Fruit fly (Drosophila melanogaster) whole organism, embryonic: ENCODE results near the gene CG14043.

Experiments
- BEAF-32 ChIP-seq: fragments of 200-800 bp; sonication (Bioruptor generic); optimal IDR thresholded peaks from 3 replicates; lab custom pipeline; 2017; ENCODE audit warnings: missing biosample characterization, missing genetic modification characterization, mild to moderate bottlenecking, moderate library complexity, missing genetic modification reagents
- CG10565 ChIP-seq: fragments of 200-800 bp; sonication (Bioruptor generic); optimal IDR thresholded peaks from 3 replicates; lab custom pipeline; 2016; ENCODE audit warnings: missing biosample characterization, mild to moderate bottlenecking, missing genetic modification characterization
- CG11456 ChIP-seq: fragments of 200-800 bp; sonication (Bioruptor generic); IDR thresholded peaks from 3 replicates; pipeline ENCODE4 v1.3.6; 2022; ENCODE audit warnings: missing biosample characterization, missing genetic modification characterization
- CG13287 ChIP-seq: fragments of 200-800 bp; sonication (Bioruptor generic); IDR thresholded peaks from 2 replicates; pipeline ENCODE4 v1.3.6; 2022; ENCODE audit warnings: missing biosample characterization, missing genetic modification characterization; ENCODE audit not compliant: partially characterized antibody
- CG15479 ChIP-seq: fragments of 200-800 bp; sonication (Bioruptor generic); optimal IDR thresholded peaks from 3 replicates; lab custom pipeline; 2019; ENCODE audit warnings: missing biosample characterization, mild to moderate bottlenecking, missing genetic modification characterization, moderate library complexity
- CG17385 ChIP-seq: fragments of 200-800 bp; sonication (Bioruptor generic); optimal IDR thresholded peaks from 3 replicates; lab custom pipeline; 2018; ENCODE audit warnings: missing biosample characterization, mild to moderate bottlenecking, missing genetic modification characterization
- CG18599 ChIP-seq: fragments of 200-800 bp; sonication (Bioruptor generic); optimal IDR thresholded peaks from 3 replicates; lab custom pipeline; 2017; ENCODE audit warnings: missing biosample characterization, missing genetic modification characterization, mild to moderate bottlenecking, moderate library complexity, missing genetic modification reagents
- CG2875 ChIP-seq: fragments of 200-800 bp; sonication (Bioruptor generic); optimal IDR thresholded peaks from 2 replicates; lab custom pipeline; 2017; ENCODE audit warnings: missing biosample characterization, mild to moderate bottlenecking, missing genetic modification characterization, missing genetic modification reagents
- CG32532 ChIP-seq: fragments of 200-800 bp; sonication (Bioruptor generic); IDR thresholded peaks from 2 replicates; pipeline ENCODE4 v1.3.6; 2022; ENCODE audit warnings: missing biosample characterization, missing genetic modification characterization
- CG34422 ChIP-seq: fragments of 200-800 bp; sonication (Bioruptor generic); IDR thresholded peaks from 3 replicates; pipeline ENCODE4 v1.3.6; 2022; ENCODE audit warnings: missing biosample characterization, missing genetic modification characterization
- CG4360 ChIP-seq: fragments of 200-800 bp; sonication (Bioruptor generic); IDR thresholded peaks from 2 replicates; pipeline ENCODE4 v1.3.6; 2022; ENCODE audit warnings: missing biosample characterization, missing genetic modification characterization
- CG4617 ChIP-seq: fragments of 200-800 bp; sonication (Bioruptor generic); optimal IDR thresholded peaks from 3 replicates; lab custom pipeline; 2016; ENCODE audit warnings: missing biosample characterization, missing genetic modification characterization, borderline replicate concordance
- CG5180 ChIP-seq: fragments of 200-800 bp; sonication (Bioruptor generic); optimal IDR thresholded peaks from 3 replicates; lab custom pipeline; 2017; ENCODE audit warnings: missing biosample characterization, missing genetic modification characterization, mild to moderate bottlenecking, moderate library complexity, missing genetic modification reagents
- CG7987 ChIP-seq: fragments of 200-800 bp; sonication (Bioruptor generic); optimal IDR thresholded peaks from 2 replicates; lab custom pipeline; 2018; ENCODE audit warnings: missing biosample characterization, mild to moderate bottlenecking, missing genetic modification characterization, moderate library complexity
- CG8924 ChIP-seq: fragments of 200-800 bp; optimal IDR thresholded peaks from 3 replicates; lab custom pipeline; 2019; ENCODE audit warnings: missing biosample characterization, mild to moderate bottlenecking, missing genetic modification characterization, moderate library complexity
- CG9215 ChIP-seq: fragments of 200-800 bp; sonication (Bioruptor generic); IDR thresholded peaks from 2 replicates; pipeline ENCODE4 v1.3.6; 2022; ENCODE audit warnings: missing biosample characterization, missing genetic modification characterization
- CG9797 ChIP-seq: fragments of 200-800 bp; sonication (Bioruptor generic); optimal IDR thresholded peaks from 3 replicates; lab custom pipeline; 2018; ENCODE audit warnings: missing biosample characterization, mild to moderate bottlenecking, missing genetic modification characterization
- D19A ChIP-seq: fragments of 200-800 bp; optimal IDR thresholded peaks from 3 replicates; lab custom pipeline; 2019; ENCODE audit warnings: missing biosample characterization, mild to moderate bottlenecking, missing genetic modification characterization, moderate library complexity
- Dad ChIP-seq: fragments of 200-800 bp; sonication (Bioruptor generic); optimal IDR thresholded peaks from 3 replicates; lab custom pipeline; 2016; ENCODE audit warnings: missing biosample characterization, missing genetic modification characterization
- Dp ChIP-seq: fragments of 200-800 bp; sonication (Bioruptor generic); optimal IDR thresholded peaks from 2 replicates; lab custom pipeline; 2018; ENCODE audit warnings: missing biosample characterization, mild to moderate bottlenecking, missing genetic modification characterization, moderate library complexity
- E2f2 ChIP-seq: fragments of 200-800 bp; sonication (Bioruptor generic); IDR thresholded peaks from 2 replicates; pipeline ENCODE4 v1.3.6; 2022; ENCODE audit warnings: missing biosample characterization, missing genetic modification characterization
- HmgZ ChIP-seq: fragments of 200-800 bp; sonication (Bioruptor generic); optimal IDR thresholded peaks from 2 replicates; lab custom pipeline; 2018; ENCODE audit warnings: missing biosample characterization, mild to moderate bottlenecking, missing genetic modification characterization
- MBD-R2 ChIP-seq: fragments of 200-800 bp; sonication (Bioruptor generic); IDR thresholded peaks from 2 replicates; pipeline ENCODE4 v1.3.6; 2022; ENCODE audit warnings: missing biosample characterization, missing genetic modification characterization
- MESR4 ChIP-seq: fragments of 200-800 bp; sonication (Bioruptor generic); optimal IDR thresholded peaks from 2 replicates; lab custom pipeline; 2018; ENCODE audit warnings: missing biosample characterization, mild to moderate bottlenecking, missing genetic modification characterization, moderate library complexity
- Max ChIP-seq: fragments of 200-800 bp; sonication (Bioruptor generic); optimal IDR thresholded peaks from 2 replicates; lab custom pipeline; 2016; ENCODE audit warnings: missing biosample characterization, mild to moderate bottlenecking, missing genetic modification characterization
- Med ChIP-seq: fragments of 200-800 bp; sonication (Bioruptor generic); peaks from one replicate; lab custom pipeline; 2016; ENCODE audit warnings: missing biosample characterization, missing genetic modification characterization, mild to moderate bottlenecking, inconsistent platforms, moderate library complexity
- Myb ChIP-seq: fragments of 200-800 bp; sonication (Bioruptor generic); optimal IDR thresholded peaks from 2 replicates; lab custom pipeline; 2016; ENCODE audit warnings: missing biosample characterization, missing genetic modification characterization
- YL-1 ChIP-seq: fragments of 200-800 bp; sonication (Bioruptor generic); optimal IDR thresholded peaks from 3 replicates; lab custom pipeline; 2017; ENCODE audit warnings: missing biosample characterization, mild to moderate bottlenecking, missing genetic modification characterization
- bab2 ChIP-seq: fragments of 200-800 bp; sonication (Bioruptor generic); optimal IDR thresholded peaks from 2 replicates; lab custom pipeline; 2016; ENCODE audit warnings: missing biosample characterization, missing genetic modification characterization
- bigmax ChIP-seq: fragments of 200-800 bp; sonication (Bioruptor generic); optimal IDR thresholded peaks from 2 replicates; lab custom pipeline; 2018; ENCODE audit warnings: missing biosample characterization, mild to moderate bottlenecking, missing genetic modification characterization
- cato ChIP-seq: fragments of 200-800 bp; sonication (Bioruptor generic); optimal IDR thresholded peaks from 2 replicates; lab custom pipeline; 2016; ENCODE audit warnings: missing biosample characterization, missing genetic modification characterization, borderline replicate concordance
- crol ChIP-seq: fragments of 200-800 bp; sonication (Bioruptor generic); IDR thresholded peaks from 2 replicates; pipeline ENCODE4 v1.3.6; 2022; ENCODE audit warnings: missing biosample characterization, missing genetic modification characterization
- crp ChIP-seq, 2 experiments: fragments of 200-800 bp; sonication (Bioruptor generic); optimal IDR thresholded peaks; 2 replicates in 1 of 2; 3 replicates in 1 of 2; lab custom pipeline; 2017; ENCODE audit warnings: missing biosample characterization in 2 of 2, missing genetic modification characterization in 2 of 2, mild to moderate bottlenecking in 1 of 2, moderate library complexity in 1 of 2
- dm ChIP-seq: fragments of 200-800 bp; sonication (Bioruptor generic); optimal IDR thresholded peaks from 3 replicates; lab custom pipeline; 2016; ENCODE audit warnings: missing biosample characterization, missing genetic modification characterization
- gfzf ChIP-seq: fragments of 200-800 bp; sonication (Bioruptor generic); optimal IDR thresholded peaks from 2 replicates; lab custom pipeline; 2016; ENCODE audit warnings: missing biosample characterization, mild to moderate bottlenecking, missing genetic modification characterization, moderate library complexity
- grn ChIP-seq: fragments of 200-800 bp; sonication (Bioruptor generic); optimal IDR thresholded peaks from 3 replicates; lab custom pipeline; 2017; ENCODE audit warnings: missing biosample characterization, missing genetic modification characterization
- inv ChIP-seq: fragments of 200-800 bp; sonication (Bioruptor generic); IDR thresholded peaks from 2 replicates; pipeline ENCODE4 v1.3.6; 2022; ENCODE audit warnings: missing biosample characterization, missing genetic modification characterization; ENCODE audit not compliant: partially characterized antibody
- jing ChIP-seq: fragments of 200-800 bp; sonication (Bioruptor generic); optimal IDR thresholded peaks from 2 replicates; lab custom pipeline; 2018; ENCODE audit warnings: missing biosample characterization, mild to moderate bottlenecking, missing genetic modification characterization
- kay ChIP-seq: fragments of 200-800 bp; sonication (Bioruptor generic); optimal IDR thresholded peaks from 2 replicates; lab custom pipeline; 2016; ENCODE audit warnings: missing biosample characterization, missing genetic modification characterization
- odd ChIP-seq: fragments of 200-800 bp; sonication (Bioruptor generic); optimal IDR thresholded peaks from 2 replicates; lab custom pipeline; 2017; ENCODE audit warnings: missing biosample characterization, mild to moderate bottlenecking, missing genetic modification characterization
- phol ChIP-seq: fragments of 200-800 bp; sonication (Bioruptor generic); optimal IDR thresholded peaks from 3 replicates; lab custom pipeline; 2018; ENCODE audit warnings: missing biosample characterization, mild to moderate bottlenecking, missing genetic modification characterization, moderate library complexity
- pzg ChIP-seq: fragments of 200-800 bp; sonication (Bioruptor generic); optimal IDR thresholded peaks from 3 replicates; lab custom pipeline; 2018; ENCODE audit warnings: missing biosample characterization, mild to moderate bottlenecking, missing genetic modification characterization, moderate library complexity
- stwl ChIP-seq: fragments of 200-800 bp; sonication (Bioruptor generic); optimal IDR thresholded peaks from 3 replicates; lab custom pipeline; 2018; ENCODE audit warnings: missing biosample characterization, mild to moderate bottlenecking, missing genetic modification characterization, moderate library complexity
- trem ChIP-seq: fragments of 200-800 bp; optimal IDR thresholded peaks from 3 replicates; lab custom pipeline; 2019; ENCODE audit warnings: missing biosample characterization, mild to moderate bottlenecking, missing genetic modification characterization, moderate library complexity
- usp ChIP-seq: fragments of >200 bp; optimal IDR thresholded peaks from 2 replicates; lab custom pipeline; 2017; ENCODE audit warnings: missing biosample characterization, missing genetic modification characterization
- yki ChIP-seq: fragments of >200 bp; optimal IDR thresholded peaks from 3 replicates; lab custom pipeline; 2018
- z ChIP-seq: fragments of 200-800 bp; sonication (Bioruptor generic); IDR thresholded peaks from 3 replicates; pipeline ENCODE4 v1.3.6; 2022; ENCODE audit warnings: missing biosample characterization, missing genetic modification characterization

Gene CG14043

DNA sequence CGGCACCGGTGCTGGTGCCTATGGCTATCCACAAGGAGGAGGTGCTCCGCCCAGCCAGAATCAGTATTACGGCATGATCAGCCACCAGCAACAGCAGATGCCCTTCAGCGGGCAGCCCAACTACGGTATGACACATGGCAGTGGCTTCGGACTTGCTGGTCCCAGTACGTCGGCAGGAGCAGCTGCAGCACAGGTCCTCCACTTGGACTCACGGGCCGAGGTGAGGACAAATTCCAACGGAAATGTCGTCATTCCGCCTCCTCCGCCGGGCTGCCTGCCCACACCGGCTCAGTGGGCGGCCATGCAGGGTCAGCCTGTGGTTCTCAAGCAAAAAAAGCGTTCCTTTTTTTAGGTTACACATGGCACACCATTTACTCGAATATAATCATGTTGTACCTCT is 5.6 kb upstream of the CG14043 start:
- TF ChIP-seq CG32532 (GFP tag; lab: Robert Waterston, UW) (no peak), CG2875 (GFP tag; lab: Kevin White, UChicago) (no peak), CG18599 (no peak), usp (GFP tag; lab: Kevin White, UChicago) (no peak), CG7987 (GFP tag; lab: Kevin White, UChicago) (no peak), z (0 out of 3 replicates have a peak, but pooled peaks have one; percentile 57), Med (GFP tag; lab: Kevin White, UChicago) (peak; percentile 68), grn (GFP tag; lab: Kevin White, UChicago) (no peak)

DNA sequence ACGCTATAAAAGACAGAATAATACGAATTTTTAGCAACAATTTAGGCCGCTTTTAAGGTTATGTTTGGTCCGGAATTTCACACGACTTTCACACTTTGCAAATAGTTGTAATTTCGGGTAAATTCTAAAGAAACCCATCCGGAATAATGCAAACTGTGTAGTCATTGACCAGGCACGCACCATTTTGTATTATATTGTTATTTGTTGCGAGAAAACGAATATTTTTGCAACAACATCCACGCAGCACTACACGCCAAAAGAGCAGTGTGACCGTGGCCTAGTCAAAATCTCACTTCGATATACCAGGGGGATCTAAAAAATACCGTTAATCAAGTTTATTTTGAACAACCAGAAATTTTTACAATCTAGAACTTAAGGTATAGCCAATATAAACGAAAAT is 4.0 kb upstream of the CG14043 start, which contains the start of gene eIF3i:
Gene eIF3i (minus strand): TSS at position 265 of the 400 bp plus-strand sequence.
- TF ChIP-seq BEAF-32: peak; percentile 17
- TF ChIP-seq phol (tag; lab: Kevin White, UChicago): peak; percentile 1
- peak; percentile 77 for TF ChIP-seq gfzf (GFP tag; lab: Kevin White, UChicago)
- TF ChIP-seq CG10565 (GFP tag; lab: Kevin White, UChicago): no peak
- peak; percentile 61 for TF ChIP-seq dm (GFP tag; lab: Kevin White, UChicago)
- TF ChIP-seq CG11456 (GFP tag; lab: Robert Waterston, UW): no peak
- TF ChIP-seq CG4360: 0 out of 2 replicates have a peak, but pooled peaks have one; percentile 33
- peak; percentile 42; the same call in 1 of the 2 replicates for TF ChIP-seq MBD-R2 (GFP tag; lab: Robert Waterston, UW)
- TF ChIP-seq CG15479 (GFP tag; lab: Kevin White, UChicago): peak; percentile 28
- peak; percentile 11 for TF ChIP-seq stwl
- TF ChIP-seq odd (GFP tag; lab: Kevin White, UChicago): no peak
- TF ChIP-seq pzg: peak; percentile 55
- TF ChIP-seq CG5180 (GFP tag; lab: Kevin White, UChicago): no peak
- TF ChIP-seq CG9797 (GFP tag; lab: Kevin White, UChicago): peak; percentile 64
- TF ChIP-seq bigmax: peak; percentile 97
- TF ChIP-seq Dp: peak; percentile 18
- TF ChIP-seq CG8924: peak; percentile 6
- peak; percentile 54 for TF ChIP-seq CG4617 (GFP tag; lab: Kevin White, UChicago)
- no peak for TF ChIP-seq cato (GFP tag; lab: Kevin White, UChicago)
- TF ChIP-seq yki (lab: Kevin White, UChicago): no peak
- peak; percentile 51 for TF ChIP-seq YL-1 (GFP tag; lab: Kevin White, UChicago)
- no peak for TF ChIP-seq Dad (GFP tag; lab: Kevin White, UChicago)
- TF ChIP-seq MESR4 (GFP tag; lab: Kevin White, UChicago): peak; percentile 66
- peak; percentile 38 for TF ChIP-seq HmgZ (tag; lab: Kevin White, UChicago)
- TF ChIP-seq CG34422: peak; percentile 49; the same call in 1 of the 3 replicates
- TF ChIP-seq CG13287 (GFP tag; lab: Robert Waterston, UW): peak; percentile 20; the same call in 1 of the 2 replicates
- TF ChIP-seq Med (GFP tag; lab: Kevin White, UChicago): peak; percentile 65
- no peak for TF ChIP-seq jing (GFP tag; lab: Kevin White, UChicago)
- TF ChIP-seq Myb (GFP tag; lab: Kevin White, UChicago): peak; percentile 13
- TF ChIP-seq D19A (tag; lab: Kevin White, UChicago): no peak

DNA sequence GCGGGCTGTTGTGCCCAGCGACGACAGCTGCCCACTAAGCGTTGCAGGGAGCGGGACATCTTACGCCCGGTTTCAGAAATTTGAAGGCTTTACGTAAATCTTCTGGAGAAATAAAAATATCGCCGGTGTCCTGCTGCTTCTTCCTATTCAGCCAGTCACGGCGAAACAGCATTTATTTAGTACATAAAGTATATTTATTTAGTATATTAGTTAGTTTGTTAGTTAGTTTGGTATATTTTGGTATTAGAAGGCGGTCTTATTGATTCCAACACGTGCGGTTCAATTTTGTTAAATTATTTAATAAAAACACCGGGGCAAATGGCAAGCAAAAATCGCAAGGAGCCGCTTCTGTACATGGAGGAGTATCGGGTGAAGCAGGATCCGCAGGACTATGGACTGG is 2.7 kb upstream of the CG14043 start, which contains the start of the genes Scox and Polr1C:
Gene Scox (minus strand): TSS at position 169 of the 400 bp plus-strand sequence.
Gene Polr1C (plus strand): TSS at position 238 of the 400 bp plus-strand sequence.
- TF ChIP-seq crol (GFP tag; lab: Robert Waterston, UW) (no peak), dm (GFP tag; lab: Kevin White, UChicago) (peak; percentile 36), CG34422 (peak; percentile 18; the same call in 1 of the 3 replicates), bigmax (peak; percentile 68), trem (tag; lab: Kevin White, UChicago) (peak; percentile 7), inv (no peak), kay (GFP tag; lab: Kevin White, UChicago) (no peak), bab2 (GFP tag; lab: Kevin White, UChicago) (no peak), Dp (peak; percentile 19), CG9215 (GFP tag; lab: Robert Waterston, UW) (no peak), gfzf (GFP tag; lab: Kevin White, UChicago) (peak; percentile 49), CG17385 (peak; percentile 89), YL-1 (GFP tag; lab: Kevin White, UChicago) (peak; percentile 58), MESR4 (GFP tag; lab: Kevin White, UChicago) (peak; percentile 44), E2f2 (GFP tag; lab: Robert Waterston, UW) (peak; percentile 34; the same call in 1 of the 2 replicates), crp (GFP tag; optimal IDR thresholded peaks at IDR 0.05; lab: Kevin White, UChicago) (no peak), Max (GFP tag; lab: Kevin White, UChicago) (peak; percentile 33), MBD-R2 (GFP tag; lab: Robert Waterston, UW) (0 out of 2 replicates have a peak, but pooled peaks have one; percentile 33)
